Worm (Caenorhabditis elegans) whole organism, midembryonic: Measurements from ENCODE around the gene Y32G9A.5.

Experiments
- T22C8.4 ChIP-seq: fragments of 200-800 bp; sonication (Bioruptor generic); IDR thresholded peaks from 2 replicates; pipeline ENCODE4 v1.3.6; 2022; ENCODE audit warnings: missing genetic modification characterization, missing compliant biosample characterization
- cog-1 ChIP-seq: sonication (generic microtip); optimal IDR thresholded peaks from 2 replicates; lab custom pipeline; 2016; ENCODE audit warnings: missing genetic modification characterization, missing compliant biosample characterization
- ref-1 ChIP-seq: fragments of 200-800 bp; sonication (Bioruptor generic); conservative IDR thresholded peaks from 2 replicates; pipeline ENCODE4 v1.3.6; 2022; ENCODE audit warnings: missing genetic modification reagents, missing genetic modification characterization, missing compliant biosample characterization
- tab-1 ChIP-seq: fragments of 200-800 bp; sonication (Bioruptor generic); IDR thresholded peaks from 2 replicates; pipeline ENCODE4 v1.3.6; 2022; ENCODE audit warnings: missing genetic modification characterization, missing compliant biosample characterization
- ztf-23 ChIP-seq: fragments of 200-800 bp; sonication (Bioruptor generic); IDR thresholded peaks from 2 replicates; pipeline ENCODE4 v1.3.6; 2022; ENCODE audit warnings: missing genetic modification reagents, missing genetic modification characterization, missing compliant biosample characterization
- ztf-29 ChIP-seq: fragments of 200-800 bp; sonication (Bioruptor generic); IDR thresholded peaks from 2 replicates; pipeline ENCODE4 v1.3.6; 2022; ENCODE audit warnings: missing genetic modification reagents, missing genetic modification characterization, missing compliant biosample characterization

DNA sequence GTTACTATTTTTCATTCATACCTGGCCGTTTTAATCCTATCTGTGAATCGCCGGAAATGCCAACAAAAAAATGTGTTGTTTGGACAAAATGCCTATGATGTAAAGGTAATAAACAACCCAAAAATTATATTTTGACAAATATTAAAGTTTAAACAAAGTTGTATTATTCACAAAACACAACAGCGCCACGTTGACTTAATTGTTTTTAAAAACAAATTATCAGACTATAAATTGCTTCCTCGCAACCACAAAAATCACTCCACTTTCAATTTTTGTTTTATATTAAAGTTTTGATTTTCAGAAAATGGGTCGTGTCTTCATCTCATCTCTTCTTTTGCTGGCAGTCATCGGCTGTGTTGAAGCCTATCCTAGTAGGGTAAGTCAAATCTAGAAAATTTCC lies at the start of gene Y32G9A.5:
- TF ChIP-seq T22C8.4 (GFP tag; lab: Robert Waterston, UW) (no peak), ztf-23 (GFP tag; lab: Robert Waterston, UW) (no peak), ref-1 (GFP tag; lab: Robert Waterston, UW) (no peak), tab-1 (GFP tag; lab: Robert Waterston, UW) (no peak), ztf-29 (GFP tag; lab: Robert Waterston, UW) (no peak), cog-1 (tag; lab: Kevin White, UChicago) (no peak)
